Fruit fly (Drosophila melanogaster): ENCODE data around the gene LManIII.

DNA sequence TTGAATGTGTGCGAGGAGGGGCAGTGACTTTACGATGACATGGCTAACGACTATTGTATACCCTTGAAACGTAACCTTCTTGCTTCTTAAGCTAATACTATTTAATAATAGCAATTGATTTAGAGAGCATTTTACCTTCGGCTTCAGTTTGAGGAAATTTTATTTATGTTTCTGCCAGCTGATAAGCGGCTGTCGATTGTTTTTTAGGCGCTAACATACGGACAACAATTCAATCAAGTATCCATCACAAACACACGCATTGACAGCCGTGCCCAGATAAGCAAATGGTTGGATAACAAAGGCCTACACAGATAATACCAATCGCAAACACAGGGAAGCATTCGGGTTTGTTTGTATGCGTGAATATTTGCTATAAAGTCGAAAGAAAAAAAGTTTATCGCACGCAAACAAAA is 30.3 kb downstream of the LManIII start:
- TF ChIP-seq insv (GFP tag; optimal IDR thresholded peaks at IDR 0.05), result no peak
- no peak for TF ChIP-seq amos (GFP tag; IDR thresholded peaks at IDR 0.05; ENCODE audit: partially characterized antibody)
- no peak for TF ChIP-seq h (optimal IDR thresholded peaks at IDR 0.05)
- TF ChIP-seq Hr3 (GFP tag; optimal IDR thresholded peaks at IDR 0.05), result peak; percentile 36
- no peak for TF ChIP-seq nom (GFP tag; optimal IDR thresholded peaks at IDR 0.05)
- TF ChIP-seq CG8944 (GFP tag; optimal IDR thresholded peaks at IDR 0.05), result no peak
- TF ChIP-seq CG12744 (GFP tag; optimal IDR thresholded peaks at IDR 0.05), result no peak
- peak; percentile 48 for TF ChIP-seq CG3281 (GFP tag; optimal IDR thresholded peaks at IDR 0.05)
- no peak for TF ChIP-seq Dfd (GFP tag; optimal IDR thresholded peaks at IDR 0.05)
- no peak for TF ChIP-seq CG2199 (GFP tag; IDR thresholded peaks at IDR 0.05)
- peak; percentile 11 for TF ChIP-seq CG15601 (tag; optimal IDR thresholded peaks at IDR 0.05)
- peak in 1 of 2 experiments; percentile 26 for TF ChIP-seq Hr51 (GFP tag; optimal IDR thresholded peaks at IDR 0.05)
- TF ChIP-seq CG17912 (GFP tag; optimal IDR thresholded peaks at IDR 0.05), result no peak
- no peak for TF ChIP-seq Sry-β (GFP tag; optimal IDR thresholded peaks at IDR 0.05)

Data from whole organism, embryonic.